Fruit fly (Drosophila melanogaster) whole organism, embryonic: ENCODE data around the gene CG14535.

Source experiments
- Asciz ChIP-seq: fragments of 200-800 bp; sonication (Bioruptor generic); optimal IDR thresholded peaks from 2 replicates; lab custom pipeline; 2017; ENCODE audit warnings: missing biosample characterization, mild to moderate bottlenecking, missing genetic modification characterization, missing genetic modification reagents
- Atf3 ChIP-seq: fragments of 200-800 bp; sonication (Bioruptor generic); optimal IDR thresholded peaks from 3 replicates; lab custom pipeline; 2016; ENCODE audit warnings: missing biosample characterization, missing genetic modification characterization
- B-H1 ChIP-seq: fragments of 200-800 bp; sonication (Bioruptor generic); IDR thresholded peaks from 3 replicates; pipeline ENCODE4 v1.3.6; 2022; ENCODE audit warnings: missing biosample characterization, missing genetic modification characterization
- CG10274 ChIP-seq: fragments of 200-800 bp; sonication (Bioruptor generic); optimal IDR thresholded peaks from 3 replicates; lab custom pipeline; 2017; ENCODE audit warnings: missing biosample characterization, mild to moderate bottlenecking, missing genetic modification characterization
- CG10431 ChIP-seq: fragments of 200-800 bp; sonication (Bioruptor generic); optimal IDR thresholded peaks from 3 replicates; lab custom pipeline; 2018; ENCODE audit warnings: missing biosample characterization, mild to moderate bottlenecking, missing genetic modification characterization
- CG12104 ChIP-seq: fragments of 200-800 bp; sonication (Bioruptor generic); optimal IDR thresholded peaks from 3 replicates; lab custom pipeline; 2016; ENCODE audit warnings: missing biosample characterization, missing genetic modification characterization
- CG12155 ChIP-seq: fragments of 200-800 bp; sonication (Bioruptor generic); optimal IDR thresholded peaks from 3 replicates; lab custom pipeline; 2016; ENCODE audit warnings: missing biosample characterization, missing genetic modification characterization
- CG13624 ChIP-seq: fragments of 200-800 bp; sonication (Bioruptor generic); optimal IDR thresholded peaks from 2 replicates; lab custom pipeline; 2016; ENCODE audit warnings: missing biosample characterization, missing genetic modification characterization
- CG13894 ChIP-seq: fragments of 200-800 bp; sonication (Bioruptor generic); optimal IDR thresholded peaks from 3 replicates; lab custom pipeline; 2018; ENCODE audit warnings: missing biosample characterization, mild to moderate bottlenecking, missing genetic modification characterization, moderate library complexity
- CG15514 ChIP-seq: fragments of 200-800 bp; sonication (Bioruptor generic); optimal IDR thresholded peaks from 3 replicates; lab custom pipeline; 2017; ENCODE audit warnings: missing biosample characterization, missing genetic modification characterization, mild to moderate bottlenecking, moderate library complexity, missing genetic modification reagents
- CG17361 ChIP-seq: fragments of 200-800 bp; sonication (Bioruptor generic); IDR thresholded peaks from 3 replicates; pipeline ENCODE4 v1.3.6; 2022; ENCODE audit warnings: missing biosample characterization, missing genetic modification characterization
- CG17829 ChIP-seq: fragments of 200-800 bp; optimal IDR thresholded peaks from 2 replicates; lab custom pipeline; 2019; ENCODE audit warnings: missing biosample characterization, mild to moderate bottlenecking, missing genetic modification characterization, moderate library complexity
- CG30403 ChIP-seq: fragments of 200-800 bp; sonication (Bioruptor generic); optimal IDR thresholded peaks from 3 replicates; lab custom pipeline; 2016; ENCODE audit warnings: missing biosample characterization, missing genetic modification characterization
- CG3281 ChIP-seq: fragments of 200-800 bp; sonication (Bioruptor generic); optimal IDR thresholded peaks from 3 replicates; lab custom pipeline; 2017; ENCODE audit warnings: missing biosample characterization, mild to moderate bottlenecking, missing genetic modification characterization
- CG34376 ChIP-seq: fragments of 200-800 bp; sonication (Bioruptor generic); optimal IDR thresholded peaks from 2 replicates; lab custom pipeline; 2018; ENCODE audit warnings: missing biosample characterization, mild to moderate bottlenecking, missing genetic modification characterization
- CG3838 ChIP-seq: fragments of 200-800 bp; sonication (Bioruptor generic); optimal IDR thresholded peaks from 3 replicates; lab custom pipeline; 2016; ENCODE audit warnings: missing biosample characterization, missing genetic modification characterization
- CG6272 ChIP-seq: fragments of 200-800 bp; sonication (Bioruptor generic); IDR thresholded peaks from 2 replicates; pipeline ENCODE4 v1.3.6; 2022; ENCODE audit warnings: missing biosample characterization, missing genetic modification characterization
- CG6654 ChIP-seq: fragments of 200-800 bp; sonication (Bioruptor generic); optimal IDR thresholded peaks from 2 replicates; lab custom pipeline; 2017; ENCODE audit warnings: missing biosample characterization, mild to moderate bottlenecking, missing genetic modification characterization
- CG6683 ChIP-seq: fragments of 200-800 bp; sonication (Bioruptor generic); optimal IDR thresholded peaks from 2 replicates; lab custom pipeline; 2017; ENCODE audit warnings: missing biosample characterization, mild to moderate bottlenecking, missing genetic modification characterization, missing genetic modification reagents
- CG6689 ChIP-seq: fragments of 200-800 bp; sonication (Bioruptor generic); IDR thresholded peaks from 2 replicates; pipeline ENCODE4 v1.3.6; 2022; ENCODE audit warnings: missing biosample characterization, missing genetic modification characterization
- CG7963 ChIP-seq: fragments of 200-800 bp; sonication (Bioruptor generic); IDR thresholded peaks from 3 replicates; pipeline ENCODE4 v1.3.6; 2022; ENCODE audit warnings: missing biosample characterization, missing genetic modification characterization; ENCODE audit not compliant: partially characterized antibody
- CG7987 ChIP-seq: fragments of 200-800 bp; sonication (Bioruptor generic); optimal IDR thresholded peaks from 2 replicates; lab custom pipeline; 2018; ENCODE audit warnings: missing biosample characterization, mild to moderate bottlenecking, missing genetic modification characterization, moderate library complexity
- CG8281 ChIP-seq: fragments of 200-800 bp; sonication (Bioruptor generic); optimal IDR thresholded peaks from 2 replicates; lab custom pipeline; 2018; ENCODE audit warnings: missing biosample characterization, mild to moderate bottlenecking, missing genetic modification characterization, moderate library complexity
- CkIIα-i1 ChIP-seq: fragments of 200-800 bp; sonication (Bioruptor generic); IDR thresholded peaks from 2 replicates; pipeline ENCODE4 v1.3.6; 2022; ENCODE audit warnings: missing biosample characterization, missing genetic modification characterization
- Fer3 ChIP-seq: fragments of 200-800 bp; sonication (Bioruptor generic); optimal IDR thresholded peaks from 2 replicates; lab custom pipeline; 2018; ENCODE audit warnings: missing biosample characterization, mild to moderate bottlenecking, missing genetic modification characterization, moderate library complexity
- GATAe ChIP-seq: fragments of 200-800 bp; sonication (Bioruptor generic); conservative IDR thresholded peaks from 2 replicates; pipeline ENCODE4 v1.3.6; 2022; ENCODE audit warnings: missing biosample characterization, missing genetic modification characterization
- Gug ChIP-seq: fragments of 200-800 bp; sonication (Bioruptor generic); IDR thresholded peaks from 4 replicates; pipeline ENCODE4 v1.3.6; 2022; ENCODE audit warnings: missing biosample characterization, missing genetic modification characterization
- HmgD ChIP-seq: fragments of 200-800 bp; sonication (Bioruptor generic); optimal IDR thresholded peaks from 3 replicates; lab custom pipeline; 2016; ENCODE audit warnings: missing biosample characterization, missing genetic modification characterization
- Hr39 ChIP-seq: fragments of >200 bp; optimal IDR thresholded peaks from 2 replicates; lab custom pipeline; 2017
- Mes4 ChIP-seq: fragments of 200-800 bp; sonication (Bioruptor generic); optimal IDR thresholded peaks from 2 replicates; lab custom pipeline; 2016; ENCODE audit warnings: missing biosample characterization, missing genetic modification characterization
- Ptx1 ChIP-seq: fragments of 200-800 bp; sonication (Bioruptor generic); IDR thresholded peaks from 2 replicates; pipeline ENCODE4 v1.3.6; 2022; ENCODE audit warnings: missing biosample characterization, missing genetic modification characterization
- Ravus ChIP-seq: fragments of 200-800 bp; sonication (Bioruptor generic); IDR thresholded peaks from 2 replicates; pipeline ENCODE4 v1.3.6; 2022; ENCODE audit warnings: missing biosample characterization, missing genetic modification characterization
- Usf ChIP-seq: fragments of 200-800 bp; sonication (Bioruptor generic); optimal IDR thresholded peaks from 2 replicates; lab custom pipeline; 2017; ENCODE audit warnings: missing genotype, missing biosample characterization, missing genetic modification characterization
- ara ChIP-seq: fragments of 200-800 bp; sonication (Bioruptor generic); IDR thresholded peaks from 2 replicates; pipeline ENCODE4 v1.3.6; 2022; ENCODE audit warnings: missing biosample characterization, missing genetic modification characterization
- ash1 ChIP-seq: fragments of 200-800 bp; sonication (Bioruptor generic); optimal IDR thresholded peaks from 2 replicates; lab custom pipeline; 2018; ENCODE audit warnings: missing biosample characterization, mild to moderate bottlenecking, missing genetic modification characterization
- bab2 ChIP-seq: fragments of 200-800 bp; sonication (Bioruptor generic); optimal IDR thresholded peaks from 2 replicates; lab custom pipeline; 2016; ENCODE audit warnings: missing biosample characterization, missing genetic modification characterization
- dan ChIP-seq: fragments of 200-800 bp; sonication (Bioruptor generic); IDR thresholded peaks from 2 replicates; pipeline ENCODE4 v1.3.6; 2022; ENCODE audit warnings: missing biosample characterization, missing genetic modification characterization
- danr ChIP-seq: fragments of 200-800 bp; sonication (Bioruptor generic); IDR thresholded peaks from 2 replicates; pipeline ENCODE4 v1.3.6; 2022; ENCODE audit warnings: missing biosample characterization, missing genetic modification characterization
- fd64A ChIP-seq: fragments of 200-800 bp; sonication (Bioruptor generic); optimal IDR thresholded peaks from 3 replicates; lab custom pipeline; 2018; ENCODE audit warnings: missing biosample characterization, mild to moderate bottlenecking, missing genetic modification characterization
- ken ChIP-seq: fragments of 200-800 bp; sonication (Bioruptor generic); IDR thresholded peaks from 3 replicates; pipeline ENCODE4 v1.3.6; 2022; ENCODE audit warnings: missing biosample characterization, missing genetic modification characterization
- lbe ChIP-seq: fragments of 200-800 bp; sonication (Bioruptor generic); optimal IDR thresholded peaks from 2 replicates; lab custom pipeline; 2016; ENCODE audit warnings: missing biosample characterization, mild to moderate bottlenecking, missing genetic modification characterization
- lilli ChIP-seq: fragments of 200-800 bp; sonication (Bioruptor generic); optimal IDR thresholded peaks from 3 replicates; lab custom pipeline; 2016; ENCODE audit warnings: missing biosample characterization, missing genetic modification characterization
- lov ChIP-seq, 2 experiments: fragments of 200-800 bp in 1 of 2; fragments of >200 bp in 1 of 2; sonication (Bioruptor generic) in 1 of 2; IDR thresholded peaks in 1 of 2; optimal IDR thresholded peaks in 1 of 2; 2 replicates in 1 of 2; 3 replicates in 1 of 2; pipeline versions ENCODE4 v1.3.6 to Lab custom; 2017 to 2022; ENCODE audit warnings: missing biosample characterization in 1 of 2, missing genetic modification characterization in 1 of 2
- nom ChIP-seq: fragments of 200-800 bp; sonication (Bioruptor generic); optimal IDR thresholded peaks from 2 replicates; lab custom pipeline; 2017; ENCODE audit warnings: missing biosample characterization, missing genetic modification characterization, mild to moderate bottlenecking, moderate library complexity, missing genetic modification reagents
- ro ChIP-seq: fragments of 200-800 bp; sonication (Bioruptor generic); IDR thresholded peaks from 2 replicates; pipeline ENCODE4 v1.3.6; 2022; ENCODE audit warnings: missing biosample characterization, missing genetic modification characterization
- slou ChIP-seq: fragments of 200-800 bp; sonication (Bioruptor generic); optimal IDR thresholded peaks from 3 replicates; lab custom pipeline; 2016; ENCODE audit warnings: missing biosample characterization, missing genetic modification characterization
- tna ChIP-seq: fragments of 200-800 bp; sonication (Bioruptor generic); IDR thresholded peaks from 2 replicates; pipeline ENCODE4 v1.3.6; 2022; ENCODE audit warnings: missing biosample characterization, missing genetic modification characterization; ENCODE audit not compliant: partially characterized antibody
- toy ChIP-seq: fragments of 200-800 bp; sonication (Bioruptor generic); IDR thresholded peaks from 2 replicates; pipeline ENCODE4 v1.3.6; 2022; ENCODE audit warnings: missing biosample characterization, missing genetic modification characterization
- twi ChIP-seq: fragments of 200-800 bp; optimal IDR thresholded peaks from 2 replicates; lab custom pipeline; 2019; ENCODE audit warnings: missing biosample characterization, mild to moderate bottlenecking, missing genetic modification characterization, moderate library complexity
- tx ChIP-seq: fragments of 200-800 bp; sonication (Bioruptor generic); optimal IDR thresholded peaks from 2 replicates; lab custom pipeline; 2016; ENCODE audit warnings: missing biosample characterization, missing genetic modification characterization
- z ChIP-seq: fragments of 200-800 bp; sonication (Bioruptor generic); IDR thresholded peaks from 3 replicates; pipeline ENCODE4 v1.3.6; 2022; ENCODE audit warnings: missing biosample characterization, missing genetic modification characterization
- zen ChIP-seq: fragments of 200-800 bp; sonication (Bioruptor generic); optimal IDR thresholded peaks from 3 replicates; lab custom pipeline; 2018; ENCODE audit warnings: missing biosample characterization, mild to moderate bottlenecking, missing genetic modification characterization, moderate library complexity

Gene CG14535

dm6 chr2L:7851609-7852008 is 3.7 kb downstream of the CG14535 start (continued):
- TF ChIP-seq toy (GFP tag; lab: Robert Waterston, UW) (no peak), Usf (GFP tag; lab: Kevin White, UChicago) (no peak), Ptx1 (GFP tag; lab: Robert Waterston, UW) (0 out of 2 replicates have a peak, but pooled peaks have one; percentile 10), CG17361 (GFP tag; lab: Robert Waterston, UW) (0 out of 3 replicates have a peak, but pooled peaks have one; percentile 37), CG10274 (GFP tag; lab: Kevin White, UChicago) (no peak), dan (no peak), Hr39 (lab: Kevin White, UChicago) (no peak), Ravus (GFP tag; lab: Robert Waterston, UW) (no peak), Mes4 (GFP tag; lab: Kevin White, UChicago) (no peak), lilli (GFP tag; lab: Kevin White, UChicago) (peak; percentile 13), danr (GFP tag; lab: Robert Waterston, UW) (no peak), CG8281 (no peak), bab2 (GFP tag; lab: Kevin White, UChicago) (no peak), CG17829 (tag; lab: Kevin White, UChicago) (peak; percentile 25), tna (GFP tag; lab: Robert Waterston, UW) (no peak), fd64A (GFP tag; lab: Kevin White, UChicago) (no peak), Gug (GFP tag; lab: Robert Waterston, UW) (no peak), ken (0 out of 3 replicates have a peak, but pooled peaks have one; percentile 10), GATAe (GFP tag; lab: Robert Waterston, UW) (no peak), CG34376 (GFP tag; lab: Kevin White, UChicago) (no peak), ara (peak; percentile 40; the same call in 1 of the 2 replicates), slou (GFP tag; lab: Kevin White, UChicago) (no peak), CG7987 (GFP tag; lab: Kevin White, UChicago) (no peak), CG3838 (GFP tag; lab: Kevin White, UChicago) (no peak), twi (tag; lab: Kevin White, UChicago) (no peak), CG13624 (GFP tag; lab: Kevin White, UChicago) (no peak), lov (optimal IDR thresholded peaks at IDR 0.05; lab: Kevin White, UChicago) (no peak), lov (GFP tag; IDR thresholded peaks at IDR 0.05; lab: Robert Waterston, UW) (no peak), ash1 (GFP tag; lab: Kevin White, UChicago) (no peak), CG12155 (no peak), CG3281 (GFP tag; lab: Kevin White, UChicago) (peak; percentile 21), tx (GFP tag; lab: Kevin White, UChicago) (no peak), z (GFP tag; lab: Robert Waterston, UW) (no peak), CG6654 (GFP tag; lab: Kevin White, UChicago) (no peak), CG12104 (GFP tag; lab: Kevin White, UChicago) (no peak), CG15514 (no peak), zen (tag; lab: Kevin White, UChicago) (peak; percentile 22), CG6683 (GFP tag; lab: Kevin White, UChicago) (no peak), HmgD (GFP tag; lab: Kevin White, UChicago) (no peak), B-H1 (no peak), Atf3 (GFP tag; lab: Kevin White, UChicago) (no peak), Fer3 (tag; lab: Kevin White, UChicago) (peak; percentile 19), CG30403 (GFP tag; lab: Kevin White, UChicago) (peak; percentile 34), nom (GFP tag; lab: Kevin White, UChicago) (no peak), Asciz (GFP tag; lab: Kevin White, UChicago) (peak; percentile 4), CG7963 (GFP tag; lab: Robert Waterston, UW) (no peak), CG10431 (GFP tag; lab: Kevin White, UChicago) (no peak), CG6272 (no peak), ro (GFP tag; lab: Robert Waterston, UW) (no peak), CG13894 (tag; lab: Kevin White, UChicago) (no peak), lbe (GFP tag; lab: Kevin White, UChicago) (no peak), CkIIα-i1 (GFP tag; lab: Robert Waterston, UW) (no peak), CG6689 (GFP tag; lab: Robert Waterston, UW) (peak; percentile 30; the same call in 1 of the 2 replicates)
